Worm (Caenorhabditis elegans) whole organism, late embryonic: Measurements from ENCODE around the gene col-164.

Experiments
- pqm-1 ChIP-seq: sonication (generic microtip); optimal IDR thresholded peaks from 2 replicates; lab custom pipeline; 2016; ENCODE audit warnings: missing genetic modification characterization, missing compliant biosample characterization
- sox-2 ChIP-seq: fragments of 200-800 bp; sonication (Bioruptor generic); IDR thresholded peaks from 2 replicates; pipeline ENCODE4 v1.3.6; 2022; ENCODE audit warnings: missing genetic modification reagents, missing genetic modification characterization, missing compliant biosample characterization

ce11 chrX:2075169-2075568 is 18.1 kb upstream of the col-164 start:
- TF ChIP-seq sox-2 (GFP tag; lab: Robert Waterston, UW), result no peak
- no peak for TF ChIP-seq pqm-1 (tag; lab: Kevin White, UChicago)
